Fruit fly (Drosophila melanogaster): ENCODE results near the gene CG9806.

Gene CG9806

dm6 chrX:10587445-10587844 is 39.5 kb downstream of the CG9806 start (continued):
- TF ChIP-seq CG1529 (GFP tag; optimal IDR thresholded peaks at IDR 0.05) (no peak), lab (GFP tag; optimal IDR thresholded peaks at IDR 0.05) (peak; percentile 68), CG32532 (GFP tag; IDR thresholded peaks at IDR 0.05) (peak; percentile 53), CG11456 (GFP tag; IDR thresholded peaks at IDR 0.05) (peak; percentile 73; the same call in 2 of the 3 replicates), vvl (GFP tag; IDR thresholded peaks at IDR 0.05) (peak; percentile 45; the same call in 1 of the 2 replicates), zfh2 (GFP tag; optimal IDR thresholded peaks at IDR 0.05) (peak; percentile 38), bab2 (GFP tag; optimal IDR thresholded peaks at IDR 0.05) (peak; percentile 63), ara (GFP tag; IDR thresholded peaks at IDR 0.05) (0 out of 2 replicates have a peak, but pooled peaks have one; percentile 5), crol (GFP tag; IDR thresholded peaks at IDR 0.05) (no peak), CG9215 (GFP tag; IDR thresholded peaks at IDR 0.05) (0 out of 2 replicates have a peak, but pooled peaks have one; percentile 24), cg (GFP tag; optimal IDR thresholded peaks at IDR 0.05) (no peak), kay (GFP tag; optimal IDR thresholded peaks at IDR 0.05) (peak; percentile 7), CG30403 (GFP tag; optimal IDR thresholded peaks at IDR 0.05) (peak; percentile 23), crp (GFP tag; optimal IDR thresholded peaks at IDR 0.05) (no peak), slbo (GFP tag; IDR thresholded peaks at IDR 0.05) (peak; percentile 62; the same call in 1 of the 2 replicates), Chrac-16 (GFP tag; optimal IDR thresholded peaks at IDR 0.05) (no peak), sob (GFP tag; IDR thresholded peaks at IDR 0.05) (peak; percentile 68), MTF-1 (GFP tag; optimal IDR thresholded peaks at IDR 0.05; ENCODE audit: borderline replicate concordance) (no peak), HHEX (GFP tag; optimal IDR thresholded peaks at IDR 0.05) (peak; percentile 8), Pdp1 (GFP tag; optimal IDR thresholded peaks at IDR 0.05) (peak; percentile 45 to 48), sna (GFP tag; IDR thresholded peaks at IDR 0.05; ENCODE audit: partially characterized antibody) (no peak), Optix (GFP tag; IDR thresholded peaks at IDR 0.05) (peak; percentile 51; the same call in 1 of the 3 replicates), zen2 (GFP tag; IDR thresholded peaks at IDR 0.05; ENCODE audit: partially characterized antibody) (no peak), otp (GFP tag; IDR thresholded peaks at IDR 0.05) (peak; percentile 43; the same call in 1 of the 3 replicates), slp2 (GFP tag; optimal IDR thresholded peaks at IDR 0.05) (peak; percentile 11), hkb (optimal IDR thresholded peaks at IDR 0.05) (no peak), hkb (GFP tag; IDR thresholded peaks at IDR 0.05) (peak; percentile 46), CG17361 (GFP tag; IDR thresholded peaks at IDR 0.05) (0 out of 3 replicates have a peak, but pooled peaks have one; percentile 33), CG1024 (GFP tag; IDR thresholded peaks at IDR 0.05) (0 out of 2 replicates have a peak, but pooled peaks have one; percentile 27), CG11398 (GFP tag; optimal IDR thresholded peaks at IDR 0.05) (no peak), schlank (tag; optimal IDR thresholded peaks at IDR 0.05) (peak; percentile 8), H15 (GFP tag; IDR thresholded peaks at IDR 0.05) (peak; percentile 43; the same call in 1 of the 3 replicates), Sox102F (GFP tag; optimal IDR thresholded peaks at IDR 0.05) (peak; percentile 22), Ets65A (GFP tag) (peak; percentile 65), Nf-YC (tag; optimal IDR thresholded peaks at IDR 0.05) (no peak), Gug (GFP tag; IDR thresholded peaks at IDR 0.05) (peak; percentile 10; the same call in 1 of the 4 replicates), HmgD (GFP tag; optimal IDR thresholded peaks at IDR 0.05) (no peak), pnt (GFP tag; optimal IDR thresholded peaks at IDR 0.05) (peak; percentile 25), CG6683 (GFP tag; optimal IDR thresholded peaks at IDR 0.05) (no peak), org-1 (GFP tag; optimal IDR thresholded peaks at IDR 0.05) (peak; percentile 6), CG11247 (GFP tag; IDR thresholded peaks at IDR 0.05) (peak; percentile 52), CG32767 (GFP tag; IDR thresholded peaks at IDR 0.05) (peak; percentile 16; the same call in 1 of the 2 replicates), CG4404 (GFP tag; IDR thresholded peaks at IDR 0.05) (no peak), Fer1 (GFP tag; optimal IDR thresholded peaks at IDR 0.05) (peak; percentile 49), Rfx (GFP tag; IDR thresholded peaks at IDR 0.05) (peak; percentile 75), CG2120 (GFP tag; optimal IDR thresholded peaks at IDR 0.05) (peak; percentile 61), CG32772 (GFP tag; IDR thresholded peaks at IDR 0.05) (peak; percentile 59), tna (GFP tag; IDR thresholded peaks at IDR 0.05; ENCODE audit: partially characterized antibody) (no peak), Sin3A (optimal IDR thresholded peaks at IDR 0.05) (no peak), Dek (tag; optimal IDR thresholded peaks at IDR 0.05) (no peak), CG12659 (GFP tag; optimal IDR thresholded peaks at IDR 0.05) (peak; percentile 30)
